Fruit fly (Drosophila melanogaster) whole organism, embryonic: ENCODE measurements around the gene Psf2.

Source experiments
- Abd-B ChIP-seq: fragments of 200-800 bp; sonication (Bioruptor generic); optimal IDR thresholded peaks from 2 replicates; lab custom pipeline; 2018; ENCODE audit warnings: missing biosample characterization, mild to moderate bottlenecking, missing genetic modification characterization, moderate library complexity
- B-H1 ChIP-seq: fragments of 200-800 bp; sonication (Bioruptor generic); IDR thresholded peaks from 3 replicates; pipeline ENCODE4 v1.3.6; 2022; ENCODE audit warnings: missing biosample characterization, missing genetic modification characterization
- CG12769 ChIP-seq: fragments of 200-800 bp; sonication (Bioruptor generic); optimal IDR thresholded peaks from 2 replicates; lab custom pipeline; 2019; ENCODE audit warnings: missing biosample characterization, mild to moderate bottlenecking, missing genetic modification characterization, moderate library complexity
- CG1603 ChIP-seq: fragments of 200-800 bp; sonication (Bioruptor generic); optimal IDR thresholded peaks from 2 replicates; lab custom pipeline; 2019; ENCODE audit warnings: missing biosample characterization, mild to moderate bottlenecking, missing genetic modification characterization, moderate library complexity
- CG17385 ChIP-seq: fragments of 200-800 bp; sonication (Bioruptor generic); optimal IDR thresholded peaks from 3 replicates; lab custom pipeline; 2018; ENCODE audit warnings: missing biosample characterization, mild to moderate bottlenecking, missing genetic modification characterization
- CG17829 ChIP-seq: fragments of 200-800 bp; optimal IDR thresholded peaks from 2 replicates; lab custom pipeline; 2019; ENCODE audit warnings: missing biosample characterization, mild to moderate bottlenecking, missing genetic modification characterization, moderate library complexity
- CG2116 ChIP-seq: fragments of 200-800 bp; sonication (Bioruptor generic); optimal IDR thresholded peaks from 3 replicates; lab custom pipeline; 2018; ENCODE audit warnings: missing biosample characterization, mild to moderate bottlenecking, missing genetic modification characterization
- CG2199 ChIP-seq: fragments of 200-800 bp; sonication (Bioruptor generic); IDR thresholded peaks from 3 replicates; pipeline ENCODE4 v1.3.6; 2022; ENCODE audit warnings: missing biosample characterization, missing genetic modification characterization
- CG31224 ChIP-seq: fragments of 200-800 bp; sonication (Bioruptor generic); IDR thresholded peaks from 2 replicates; pipeline ENCODE4 v1.3.6; 2022; ENCODE audit warnings: missing biosample characterization, missing genetic modification characterization
- CG32767 ChIP-seq: fragments of 200-800 bp; sonication (Bioruptor generic); IDR thresholded peaks from 2 replicates; pipeline ENCODE4 v1.3.6; 2022; ENCODE audit warnings: missing biosample characterization, missing genetic modification characterization
- CG7357 ChIP-seq: fragments of 200-800 bp; sonication (Bioruptor generic); IDR thresholded peaks from 3 replicates; pipeline ENCODE4 v1.3.6; 2022; ENCODE audit warnings: missing biosample characterization, missing genetic modification characterization
- CG7987 ChIP-seq: fragments of 200-800 bp; sonication (Bioruptor generic); optimal IDR thresholded peaks from 2 replicates; lab custom pipeline; 2018; ENCODE audit warnings: missing biosample characterization, mild to moderate bottlenecking, missing genetic modification characterization, moderate library complexity
- CG8359 ChIP-seq: fragments of 200-800 bp; sonication (Bioruptor generic); optimal IDR thresholded peaks from 2 replicates; lab custom pipeline; 2017; ENCODE audit warnings: missing biosample characterization, mild to moderate bottlenecking, missing genetic modification characterization, borderline replicate concordance
- CG8478 ChIP-seq: fragments of >200 bp; optimal IDR thresholded peaks from 2 replicates; lab custom pipeline; 2018
- CG9797 ChIP-seq: fragments of 200-800 bp; sonication (Bioruptor generic); optimal IDR thresholded peaks from 3 replicates; lab custom pipeline; 2018; ENCODE audit warnings: missing biosample characterization, mild to moderate bottlenecking, missing genetic modification characterization
- D ChIP-seq, 2 experiments: fragments of 200-800 bp in 1 of 2; fragments of >200 bp in 1 of 2; sonication (Bioruptor generic) in 1 of 2; optimal IDR thresholded peaks; 2 replicates in 1 of 2; 3 replicates in 1 of 2; lab custom pipeline; 2017; ENCODE audit warnings: mild to moderate bottlenecking in 1 of 2, missing biosample characterization in 1 of 2, missing genetic modification characterization in 1 of 2, missing genetic modification reagents in 1 of 2
- Dip2 ChIP-seq: fragments of 200-800 bp; sonication (Bioruptor generic); IDR thresholded peaks from 2 replicates; pipeline ENCODE4 v1.3.6; 2022; ENCODE audit warnings: missing biosample characterization, missing genetic modification characterization
- Dip3 ChIP-seq: fragments of 200-800 bp; sonication (Bioruptor generic); optimal IDR thresholded peaks from 3 replicates; lab custom pipeline; 2016; ENCODE audit warnings: missing biosample characterization, missing genetic modification characterization
- HmgD ChIP-seq: fragments of 200-800 bp; sonication (Bioruptor generic); optimal IDR thresholded peaks from 3 replicates; lab custom pipeline; 2016; ENCODE audit warnings: missing biosample characterization, missing genetic modification characterization
- NC2α ChIP-seq: fragments of 200-800 bp; sonication (Bioruptor generic); optimal IDR thresholded peaks from 2 replicates; lab custom pipeline; 2016; ENCODE audit warnings: missing biosample characterization, missing genetic modification characterization
- Nf-YB ChIP-seq: fragments of 200-800 bp; sonication (Bioruptor generic); optimal IDR thresholded peaks from 3 replicates; lab custom pipeline; 2019; ENCODE audit warnings: missing biosample characterization, mild to moderate bottlenecking, missing genetic modification characterization, moderate library complexity
- Rfx ChIP-seq: fragments of 200-800 bp; sonication (Bioruptor generic); IDR thresholded peaks from 2 replicates; pipeline ENCODE4 v1.3.6; 2022; ENCODE audit warnings: missing biosample characterization, missing genetic modification characterization
- abd-A ChIP-seq: fragments of 200-800 bp; sonication (Bioruptor generic); optimal IDR thresholded peaks from 3 replicates; lab custom pipeline; 2019; ENCODE audit warnings: missing biosample characterization, mild to moderate bottlenecking, missing genetic modification characterization, moderate library complexity
- ac ChIP-seq: fragments of 200-800 bp; sonication (Bioruptor generic); optimal IDR thresholded peaks from 3 replicates; lab custom pipeline; 2017; ENCODE audit warnings: missing biosample characterization, mild to moderate bottlenecking, missing genetic modification characterization
- amos ChIP-seq: fragments of 200-800 bp; sonication (Bioruptor generic); IDR thresholded peaks from 2 replicates; pipeline ENCODE4 v1.3.6; 2022; ENCODE audit warnings: missing biosample characterization, missing genetic modification characterization; ENCODE audit not compliant: partially characterized antibody
- ara ChIP-seq: fragments of 200-800 bp; sonication (Bioruptor generic); IDR thresholded peaks from 2 replicates; pipeline ENCODE4 v1.3.6; 2022; ENCODE audit warnings: missing biosample characterization, missing genetic modification characterization
- btn ChIP-seq: fragments of 200-800 bp; sonication (Bioruptor generic); optimal IDR thresholded peaks from 2 replicates; lab custom pipeline; 2016; ENCODE audit warnings: missing biosample characterization, missing genetic modification characterization
- chinmo ChIP-seq: fragments of 200-800 bp; sonication (Bioruptor generic); IDR thresholded peaks from 4 replicates; pipeline ENCODE4 v1.3.6; 2022; ENCODE audit warnings: missing biosample characterization, missing genetic modification characterization; ENCODE audit not compliant: partially characterized antibody
- crol ChIP-seq: fragments of 200-800 bp; sonication (Bioruptor generic); IDR thresholded peaks from 2 replicates; pipeline ENCODE4 v1.3.6; 2022; ENCODE audit warnings: missing biosample characterization, missing genetic modification characterization
- dati ChIP-seq: fragments of 200-800 bp; sonication (Bioruptor generic); IDR thresholded peaks from 2 replicates; pipeline ENCODE4 v1.3.6; 2022; ENCODE audit warnings: missing biosample characterization, missing genetic modification characterization
- dpn ChIP-seq, 2 experiments: fragments of 200-800 bp; sonication (Bioruptor generic); optimal IDR thresholded peaks; 3 replicates each; lab custom pipeline; 2016; ENCODE audit warnings: missing biosample characterization in 2 of 2, missing genetic modification characterization in 2 of 2
- ems ChIP-seq: fragments of 200-800 bp; sonication (Bioruptor generic); optimal IDR thresholded peaks from 3 replicates; lab custom pipeline; 2016; ENCODE audit warnings: missing biosample characterization, missing genetic modification characterization
- gcm2 ChIP-seq: fragments of 200-800 bp; sonication (Bioruptor generic); optimal IDR thresholded peaks from 2 replicates; lab custom pipeline; 2016; ENCODE audit warnings: missing biosample characterization, missing genetic modification characterization
- hth ChIP-seq: fragments of >200 bp; optimal IDR thresholded peaks from 2 replicates; lab custom pipeline; 2017; ENCODE audit warnings: inconsistent platforms
- lab ChIP-seq: fragments of 200-800 bp; sonication (Bioruptor generic); optimal IDR thresholded peaks from 3 replicates; lab custom pipeline; 2017; ENCODE audit warnings: missing biosample characterization, missing genetic modification characterization, mild to moderate bottlenecking, moderate library complexity, missing genetic modification reagents
- nerfin-1 ChIP-seq: fragments of 200-800 bp; sonication (Bioruptor generic); optimal IDR thresholded peaks from 3 replicates; lab custom pipeline; 2019; ENCODE audit warnings: missing biosample characterization, mild to moderate bottlenecking, missing genetic modification characterization, moderate library complexity
- nom ChIP-seq: fragments of 200-800 bp; sonication (Bioruptor generic); optimal IDR thresholded peaks from 2 replicates; lab custom pipeline; 2017; ENCODE audit warnings: missing biosample characterization, missing genetic modification characterization, mild to moderate bottlenecking, moderate library complexity, missing genetic modification reagents
- pros ChIP-seq: fragments of 200-800 bp; sonication (Bioruptor generic); optimal IDR thresholded peaks from 3 replicates; lab custom pipeline; 2019; ENCODE audit warnings: missing biosample characterization, mild to moderate bottlenecking, missing genetic modification characterization, moderate library complexity
- sens ChIP-seq: fragments of 200-800 bp; sonication (Bioruptor generic); peaks from one replicate; lab custom pipeline; 2016; ENCODE audit warnings: missing biosample characterization, missing genetic modification characterization
- seq ChIP-seq: fragments of 200-800 bp; sonication (Bioruptor generic); IDR thresholded peaks from 2 replicates; pipeline ENCODE4 v1.3.6; 2022; ENCODE audit warnings: missing biosample characterization, missing genetic modification characterization
- sna ChIP-seq: fragments of 200-800 bp; sonication (Bioruptor generic); IDR thresholded peaks from 2 replicates; pipeline ENCODE4 v1.3.6; 2022; ENCODE audit warnings: missing biosample characterization, missing genetic modification characterization; ENCODE audit not compliant: partially characterized antibody
- tll ChIP-seq, 2 experiments: fragments of 200-800 bp in 1 of 2; fragments of >200 bp in 1 of 2; sonication (Bioruptor generic) in 1 of 2; optimal IDR thresholded peaks; 2 replicates each; lab custom pipeline; 2017 to 2019; ENCODE audit warnings: missing biosample characterization in 2 of 2, missing genetic modification characterization in 2 of 2, mild to moderate bottlenecking in 1 of 2, moderate library complexity in 1 of 2
- ttk ChIP-seq: fragments of 200-800 bp; sonication (Bioruptor generic); IDR thresholded peaks from 2 replicates; pipeline ENCODE4 v2.1.2; 2022; ENCODE audit warnings: missing biosample characterization, missing genetic modification characterization
- twi ChIP-seq: fragments of 200-800 bp; optimal IDR thresholded peaks from 2 replicates; lab custom pipeline; 2019; ENCODE audit warnings: missing biosample characterization, mild to moderate bottlenecking, missing genetic modification characterization, moderate library complexity
- unc-4 ChIP-seq: fragments of 200-800 bp; sonication (Bioruptor generic); IDR thresholded peaks from 2 replicates; pipeline ENCODE4 v1.3.6; 2022; ENCODE audit warnings: missing biosample characterization, missing genetic modification characterization; ENCODE audit not compliant: partially characterized antibody
- vnd ChIP-seq: fragments of 200-800 bp; sonication (Bioruptor generic); IDR thresholded peaks from 3 replicates; pipeline ENCODE4 v1.3.6; 2022; ENCODE audit warnings: missing biosample characterization, missing genetic modification characterization; ENCODE audit not compliant: partially characterized antibody
- vvl ChIP-seq: fragments of 200-800 bp; sonication (Bioruptor generic); IDR thresholded peaks from 2 replicates; pipeline ENCODE4 v1.3.6; 2022; ENCODE audit warnings: missing biosample characterization, missing genetic modification characterization
- zf30C ChIP-seq: fragments of 200-800 bp; sonication (Bioruptor generic); optimal IDR thresholded peaks from 3 replicates; lab custom pipeline; 2018; ENCODE audit warnings: missing biosample characterization, mild to moderate bottlenecking, missing genetic modification characterization
- zfh2 ChIP-seq: fragments of 200-800 bp; sonication (Bioruptor generic); optimal IDR thresholded peaks from 2 replicates; lab custom pipeline; 2016; ENCODE audit warnings: missing biosample characterization, missing genetic modification characterization

The Psf2 gene

dm6 chr2L:4346619-4347310 lies 40.4 kb downstream of the Psf2 start (continued):
- TF ChIP-seq CG31224 (GFP tag; lab: Robert Waterston, UW) = peak; percentile 97
- peak in 1 of 2 experiments; percentile 90 for TF ChIP-seq tll (GFP tag; optimal IDR thresholded peaks at IDR 0.05; lab: Kevin White, UChicago)
- peak; percentile 40 for TF ChIP-seq twi
- peak; percentile 50; the same call in 1 of the 2 replicates for TF ChIP-seq sna
- no peak for TF ChIP-seq hth
- peak; percentile 3 for TF ChIP-seq Dip3 (GFP tag; lab: Kevin White, UChicago)
- TF ChIP-seq gcm2 (GFP tag; lab: Kevin White, UChicago) = no peak
- peak; percentile 95 for TF ChIP-seq CG17385
- TF ChIP-seq CG7987 (GFP tag; lab: Kevin White, UChicago) = peak; percentile 21
- TF ChIP-seq sens (GFP tag; lab: Kevin White, UChicago) = peak; percentile 30
- no peak for TF ChIP-seq CG32767 (GFP tag; lab: Robert Waterston, UW)
- peak; percentile 86 for TF ChIP-seq nerfin-1 (tag; lab: Kevin White, UChicago)
- no peak for TF ChIP-seq Dip2 (GFP tag; lab: Robert Waterston, UW)
- TF ChIP-seq CG17829 (tag; lab: Kevin White, UChicago) = peak; percentile 14
- 0 out of 4 replicates have a peak, but pooled peaks have one; percentile 59 for TF ChIP-seq chinmo (GFP tag; lab: Robert Waterston, UW)
- TF ChIP-seq Nf-YB = peak; percentile 30
- TF ChIP-seq ems (GFP tag; lab: Kevin White, UChicago) = no peak
- peak; percentile 26 for TF ChIP-seq zf30C (GFP tag; lab: Kevin White, UChicago)
- 0 out of 2 replicates have a peak, but pooled peaks have one; percentile 38 for TF ChIP-seq ttk (GFP tag; lab: Robert Waterston, UW)
- TF ChIP-seq btn (GFP tag; lab: Kevin White, UChicago) = no peak
- peak; percentile 38 for TF ChIP-seq ac (GFP tag; lab: Kevin White, UChicago)
- TF ChIP-seq seq (GFP tag; lab: Robert Waterston, UW) = peak; percentile 72; the same call in 1 of the 2 replicates
- TF ChIP-seq HmgD = no peak
- TF ChIP-seq D (optimal IDR thresholded peaks at IDR 0.05; lab: Kevin White, UChicago) = peak; percentile 28
- TF ChIP-seq D (GFP tag; optimal IDR thresholded peaks at IDR 0.05; lab: Kevin White, UChicago) = no peak
- peak; percentile 85 for TF ChIP-seq crol (GFP tag; lab: Robert Waterston, UW)
- TF ChIP-seq vnd (GFP tag; lab: Robert Waterston, UW) = 0 out of 3 replicates have a peak, but pooled peaks have one; percentile 30
- TF ChIP-seq NC2α (GFP tag; lab: Kevin White, UChicago) = no peak
- no peak for TF ChIP-seq CG8478
- no peak for TF ChIP-seq CG7357 (GFP tag; lab: Robert Waterston, UW)

DNA sequence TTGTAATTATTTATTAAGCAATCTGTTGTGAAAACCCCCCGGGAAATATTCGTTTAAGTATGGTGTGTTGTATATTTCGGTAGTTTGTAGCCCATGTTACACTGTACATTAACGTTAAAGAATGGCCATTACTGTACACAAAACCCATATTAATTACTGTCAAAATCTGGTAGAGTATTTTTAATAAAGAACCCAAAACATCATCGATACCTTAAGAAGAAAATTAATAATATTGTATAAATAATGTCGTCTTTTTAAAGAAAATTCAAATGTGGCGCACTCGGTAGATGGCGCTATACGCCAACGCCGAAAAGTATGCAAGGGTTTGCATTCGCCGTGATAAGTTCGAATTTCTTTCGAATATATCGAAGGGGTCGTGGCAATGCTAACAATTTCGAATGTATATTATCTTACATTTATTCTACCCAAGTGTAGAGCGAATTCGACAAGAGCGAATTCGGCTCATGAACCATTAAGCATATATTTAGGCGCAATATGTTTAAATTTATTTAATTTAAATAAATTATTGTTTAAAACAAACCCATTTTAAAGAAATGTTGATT lies 41.5 kb downstream of the Psf2 start:
- TF ChIP-seq CG2116 (GFP tag; lab: Kevin White, UChicago) (peak; percentile 26), zfh2 (GFP tag; lab: Kevin White, UChicago) (no peak), abd-A (peak; percentile 17), dati (GFP tag; lab: Robert Waterston, UW) (no peak), ara (GFP tag; lab: Robert Waterston, UW) (no peak), CG1603 (tag; lab: Kevin White, UChicago) (peak; percentile 14), lab (GFP tag; lab: Kevin White, UChicago) (no peak), CG12769 (tag; lab: Kevin White, UChicago) (no peak), CG2199 (GFP tag; lab: Robert Waterston, UW) (no peak), amos (GFP tag; lab: Robert Waterston, UW) (peak; percentile 72), unc-4 (GFP tag; lab: Robert Waterston, UW) (0 out of 2 replicates have a peak, but pooled peaks have one; percentile 27), nom (no peak), dpn (GFP tag; optimal IDR thresholded peaks at IDR 0.05; lab: Kevin White, UChicago) (peak in 1 of 2 experiments; percentile 18), Rfx (GFP tag; lab: Robert Waterston, UW) (peak; percentile 26; the same call in 1 of the 2 replicates), CG9797 (GFP tag; lab: Kevin White, UChicago) (no peak), Abd-B (GFP tag; lab: Kevin White, UChicago) (no peak), vvl (GFP tag; lab: Robert Waterston, UW) (peak; percentile 55), B-H1 (GFP tag; lab: Robert Waterston, UW) (no peak), pros (GFP tag; lab: Kevin White, UChicago) (peak; percentile 92), CG8359 (GFP tag; lab: Kevin White, UChicago) (no peak)
